Fruit fly (Drosophila melanogaster) S2 (cell line): ENCODE measurements around the gene HisRS.

ENCODE experiments used
- CG8478 ChIP-seq: fragments of >200 bp; optimal IDR thresholded peaks from 2 replicates; lab custom pipeline; 2018
- CTCF ChIP-seq, 2 experiments: fragments of >200 bp; optimal IDR thresholded peaks; 2 replicates each; lab custom pipeline; 2018

The HisRS gene

dm6 chrX:18533308-18533707, 18.1 kb downstream of the HisRS start:
- TF ChIP-seq CG8478, result no peak

DNA sequence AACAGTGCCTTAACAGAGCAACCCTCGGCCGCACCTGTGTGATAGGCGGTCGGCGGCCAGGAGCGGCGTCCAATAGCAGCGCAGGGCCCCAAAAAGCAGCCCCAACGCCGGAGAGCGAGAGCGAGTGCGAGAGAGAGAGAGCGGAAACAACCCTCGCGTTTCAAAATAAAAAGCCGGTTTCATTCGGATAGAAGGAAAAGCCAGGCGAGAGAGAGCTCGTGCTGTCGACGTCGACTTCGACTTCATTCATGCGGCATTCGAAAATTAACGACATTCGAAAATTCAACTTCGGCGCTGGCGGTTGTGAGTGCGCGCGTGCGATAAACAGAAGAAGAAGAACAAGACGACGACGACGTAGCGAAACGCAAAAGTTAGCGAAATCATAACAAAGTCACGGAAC, 19.2 kb downstream of the HisRS start:
- TF ChIP-seq CTCF (optimal IDR thresholded peaks at IDR 0.05; lab: Kevin White, UChicago) (no peak), CG8478 (no peak)

- TF ChIP-seq CTCF (optimal IDR thresholded peaks at IDR 0.05; lab: Kevin White, UChicago) (no peak), CG8478 (no peak)
Observed at dm6 chrX:18537066-18537759, 22.0 kb downstream of the HisRS start.

DNA sequence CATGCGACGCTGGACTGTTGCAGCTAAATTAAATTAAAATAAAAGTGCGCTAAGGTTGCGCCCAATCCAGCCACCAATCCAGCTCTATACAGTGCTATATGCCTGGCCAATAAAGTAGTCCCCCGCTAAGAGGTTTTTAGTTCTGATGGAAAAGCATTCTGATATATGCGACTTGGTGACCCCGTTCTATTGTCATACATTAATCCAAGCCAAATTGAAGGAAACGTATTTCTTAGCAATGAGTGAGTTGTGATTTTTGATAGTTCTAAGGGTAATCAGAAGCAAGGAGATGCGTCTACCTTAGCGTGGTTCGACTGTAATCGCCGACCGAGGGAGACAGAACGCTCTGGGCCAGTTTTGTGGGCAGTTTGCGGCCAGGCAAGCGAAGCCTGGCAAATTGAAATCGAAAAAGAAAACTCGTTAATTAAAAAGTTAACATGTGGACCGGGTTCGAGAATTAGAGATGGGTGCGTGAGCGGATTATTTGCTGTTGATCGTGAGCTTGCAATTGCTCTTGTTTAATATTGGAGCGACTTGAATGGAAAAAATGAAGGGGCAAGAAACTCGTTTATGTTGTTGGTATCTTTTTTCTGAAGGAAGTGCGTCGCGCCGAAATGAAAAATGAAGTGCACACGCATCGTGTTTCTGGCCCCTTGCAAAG, 23.1 kb downstream of the HisRS start:
- TF ChIP-seq CTCF (optimal IDR thresholded peaks at IDR 0.05; lab: Kevin White, UChicago), result no peak
- no peak for TF ChIP-seq CG8478

- TF ChIP-seq CTCF (optimal IDR thresholded peaks at IDR 0.05; lab: Kevin White, UChicago), result no peak
- TF ChIP-seq CG8478, result no peak
Observed at dm6 chrX:18540268-18540667, 25.0 kb downstream of the HisRS start.

DNA sequence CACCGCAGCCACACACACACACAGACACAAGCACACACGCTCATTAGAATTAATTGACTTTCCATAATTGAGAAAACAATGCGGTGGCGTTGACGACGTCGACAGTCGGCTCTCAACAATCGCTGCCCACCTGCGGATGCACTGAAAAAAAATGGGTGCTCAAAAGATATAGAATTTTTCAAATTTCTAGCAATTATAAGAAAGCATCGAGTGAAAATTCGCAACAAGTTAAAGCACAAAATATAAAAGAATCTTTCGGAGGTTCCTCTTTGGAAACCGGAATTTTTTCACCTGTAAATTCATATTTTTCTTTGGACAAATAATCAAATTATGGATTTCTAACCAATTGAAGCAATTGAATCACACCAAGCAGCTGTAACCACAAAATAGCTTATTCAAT, 26.7 kb downstream of the HisRS start:
- TF ChIP-seq CG8478, result no peak
- no peak for TF ChIP-seq CTCF (optimal IDR thresholded peaks at IDR 0.05; lab: Kevin White, UChicago)

DNA sequence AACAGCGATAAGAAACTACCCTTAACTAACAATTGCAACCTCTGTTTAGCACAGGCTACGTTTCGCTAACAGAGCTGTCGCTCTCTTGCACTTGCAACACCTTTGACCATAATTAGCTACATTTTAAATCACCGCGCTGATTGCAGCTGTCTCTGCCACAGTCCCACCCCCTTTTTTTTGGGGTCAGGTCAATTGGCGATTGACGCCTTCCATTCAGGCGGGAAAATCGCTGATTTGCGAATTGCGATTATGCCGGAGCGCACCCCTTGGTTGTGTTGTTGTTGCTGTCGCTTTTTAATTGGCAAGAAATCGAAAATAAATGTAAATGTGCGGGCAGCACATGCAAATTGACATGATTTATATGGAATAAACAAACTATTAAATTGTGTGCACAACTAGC, 28.1 kb downstream of the HisRS start:
- TF ChIP-seq CG8478 (no peak), CTCF (optimal IDR thresholded peaks at IDR 0.05; lab: Kevin White, UChicago) (no peak)

DNA sequence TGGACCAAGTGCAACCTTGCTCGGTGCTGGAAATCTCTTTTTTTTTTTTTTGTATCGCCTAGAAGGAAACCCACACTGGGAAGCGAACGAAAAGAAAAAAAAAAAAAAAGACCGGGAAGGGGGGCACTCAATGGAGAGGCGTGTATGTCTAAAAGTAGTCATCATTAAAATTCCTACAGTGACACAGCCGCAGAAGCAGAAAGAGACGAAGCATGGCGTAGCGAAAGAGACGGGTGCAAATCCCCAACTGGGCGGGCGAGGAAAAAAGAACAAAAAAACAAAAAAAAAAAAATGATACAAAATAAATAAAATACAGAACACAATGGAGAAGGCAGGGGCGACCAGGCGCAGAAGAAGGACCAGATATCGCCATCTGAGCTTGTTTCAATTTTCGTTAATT, 29.5 kb downstream of the HisRS start:
- TF ChIP-seq CG8478, result no peak
- no peak for TF ChIP-seq CTCF (optimal IDR thresholded peaks at IDR 0.05; lab: Kevin White, UChicago)

dm6 chrX:18545157-18545556, 29.9 kb downstream of the HisRS start:
- no peak for TF ChIP-seq CTCF (optimal IDR thresholded peaks at IDR 0.05; lab: Kevin White, UChicago)
- TF ChIP-seq CG8478, result no peak

dm6 chrX:18546785-18547184, 31.6 kb downstream of the HisRS start:
- TF ChIP-seq CTCF (optimal IDR thresholded peaks at IDR 0.05; lab: Kevin White, UChicago) (no peak), CG8478 (no peak)

DNA sequence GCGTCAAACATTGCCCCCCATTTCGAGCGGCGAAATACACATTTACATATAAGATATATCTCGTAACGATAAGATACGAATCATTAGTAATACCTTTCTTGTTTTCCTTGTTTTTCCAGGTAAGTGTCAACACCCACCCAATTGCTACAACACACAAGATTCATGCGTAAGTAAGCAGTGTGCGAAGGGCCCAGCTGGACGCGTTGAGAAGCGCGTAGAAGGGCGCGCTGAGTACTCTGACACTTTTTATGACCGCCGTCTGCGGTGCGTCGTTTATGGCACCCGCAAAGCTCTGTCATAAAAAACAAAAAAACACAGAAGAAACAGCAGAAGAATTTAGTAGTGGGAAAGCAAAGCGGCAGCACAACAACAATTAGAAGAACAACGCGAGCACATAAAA, 32.5 kb downstream of the HisRS start:
- TF ChIP-seq CTCF (optimal IDR thresholded peaks at IDR 0.05; lab: Kevin White, UChicago) (no peak), CG8478 (no peak)

DNA sequence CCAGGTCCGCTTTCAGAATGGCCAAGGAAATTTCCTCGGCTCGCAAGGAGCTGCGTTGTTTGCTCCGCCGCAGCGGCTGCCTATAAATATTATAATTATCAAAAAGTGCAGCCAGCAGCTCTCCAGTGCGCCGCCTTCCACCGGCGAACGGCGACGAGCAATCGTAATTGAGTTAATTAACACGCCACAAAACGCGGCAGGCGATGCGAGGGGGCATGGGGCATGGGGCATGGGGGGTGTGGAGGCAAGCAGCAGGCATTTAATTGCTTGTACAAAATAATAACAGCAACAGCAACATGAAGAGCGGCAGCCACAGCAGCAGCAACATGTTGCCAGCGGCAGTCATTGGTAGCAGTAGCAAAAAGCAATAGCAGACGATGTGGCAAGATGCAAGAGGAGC, 35.5 kb downstream of the HisRS start:
- no peak for TF ChIP-seq CG8478
- TF ChIP-seq CTCF (optimal IDR thresholded peaks at IDR 0.05; lab: Kevin White, UChicago), result no peak

- TF ChIP-seq CTCF (optimal IDR thresholded peaks at IDR 0.05; lab: Kevin White, UChicago) (no peak), CG8478 (no peak)
Observed at dm6 chrX:18552451-18552850, 37.2 kb downstream of the HisRS start.

dm6 chrX:18554563-18554962, 39.3 kb downstream of the HisRS start:
- no peak for TF ChIP-seq CTCF (optimal IDR thresholded peaks at IDR 0.05; lab: Kevin White, UChicago)
- no peak for TF ChIP-seq CG8478

- TF ChIP-seq CTCF (optimal IDR thresholded peaks at IDR 0.05; lab: Kevin White, UChicago) (no peak), CG8478 (no peak)
Observed at dm6 chrX:18558583-18558982, 43.4 kb downstream of the HisRS start.

- TF ChIP-seq CTCF (optimal IDR thresholded peaks at IDR 0.05; lab: Kevin White, UChicago) (no peak), CG8478 (no peak)
Observed at dm6 chrX:18560584-18560983, 45.4 kb downstream of the HisRS start.

DNA sequence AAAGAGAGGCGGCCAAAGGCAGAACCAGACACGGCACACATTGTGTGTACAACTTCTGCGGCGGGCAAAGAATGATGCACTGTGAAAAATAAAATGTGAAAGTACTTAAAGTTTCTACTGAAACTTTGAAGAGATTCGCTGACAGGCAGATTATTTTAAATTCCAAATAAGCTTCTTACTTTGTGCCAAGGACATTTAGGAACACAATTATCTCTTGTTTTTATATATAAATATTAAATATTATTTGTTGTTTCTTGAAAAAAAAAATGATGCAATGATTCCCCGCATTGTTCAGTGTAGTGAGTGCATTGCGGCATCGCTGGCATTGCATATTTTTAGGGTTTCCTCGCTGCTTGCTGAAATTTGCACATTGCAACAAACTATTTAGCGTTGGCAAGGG, 49.8 kb downstream of the HisRS start:
- TF ChIP-seq CTCF (optimal IDR thresholded peaks at IDR 0.05; lab: Kevin White, UChicago) (no peak), CG8478 (no peak)
